Fruit fly (Drosophila melanogaster): ENCODE data around the gene CG32037.
A peak's percentile ranks its signal among the peaks of the same experiment; 100 is the strongest.

Gene CG32037

DNA sequence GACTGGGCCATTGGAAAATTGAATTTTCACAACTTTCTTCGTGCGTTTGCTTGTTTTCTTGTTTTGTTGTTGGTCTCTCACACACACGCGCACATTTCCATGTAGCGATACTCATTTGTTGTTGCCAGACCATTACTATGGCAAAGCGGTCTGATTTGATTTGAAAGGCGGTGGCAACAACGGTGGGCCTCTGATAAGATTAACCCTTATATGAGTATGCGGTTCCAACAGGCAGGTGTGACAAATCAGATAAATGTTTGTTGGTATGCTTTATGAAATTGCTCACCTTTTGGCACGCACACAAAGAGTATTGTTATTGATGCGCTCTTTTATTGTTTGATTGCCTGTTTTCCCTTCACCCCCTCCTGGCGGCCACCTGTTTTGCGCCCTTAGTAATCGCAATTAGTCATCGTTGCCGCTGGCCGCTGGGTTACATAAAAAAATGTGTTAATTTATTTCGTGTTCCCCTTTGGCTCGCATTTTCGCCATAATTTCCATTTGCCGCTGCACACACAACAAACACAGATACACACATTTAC is 44.7 kb downstream of the CG32037 start (continued):
- no peak for TF ChIP-seq Mes4 (GFP tag; optimal IDR thresholded peaks at IDR 0.05)
- TF ChIP-seq bsh (GFP tag; optimal IDR thresholded peaks at IDR 0.05), result no peak
- no peak for TF ChIP-seq crc (GFP tag; optimal IDR thresholded peaks at IDR 0.05)
- TF ChIP-seq NFAT (GFP tag; IDR thresholded peaks at IDR 0.05), result no peak
- TF ChIP-seq ftz-f1 (GFP tag; optimal IDR thresholded peaks at IDR 0.05), result no peak
- TF ChIP-seq unc-4 (GFP tag; IDR thresholded peaks at IDR 0.05; ENCODE audit: partially characterized antibody), result no peak; the same call in 1 of the 2 replicates
- no peak for TF ChIP-seq Atf6 (GFP tag; IDR thresholded peaks at IDR 0.05)
- peak; percentile 90 for TF ChIP-seq exex (tag; optimal IDR thresholded peaks at IDR 0.05)
- TF ChIP-seq bcd (GFP tag; optimal IDR thresholded peaks at IDR 0.05), result no peak
- peak; percentile 28 for TF ChIP-seq sqz (GFP tag; optimal IDR thresholded peaks at IDR 0.05)
- TF ChIP-seq twi (tag; optimal IDR thresholded peaks at IDR 0.05), result no peak
- TF ChIP-seq mam (GFP tag; optimal IDR thresholded peaks at IDR 0.05), result no peak
- TF ChIP-seq CG3407 (GFP tag; optimal IDR thresholded peaks at IDR 0.05), result no peak
- TF ChIP-seq ac (GFP tag; optimal IDR thresholded peaks at IDR 0.05), result no peak
- 0 out of 2 replicates have a peak, but pooled peaks have one; percentile 11 for TF ChIP-seq CG9932 (GFP tag; IDR thresholded peaks at IDR 0.05)
- TF ChIP-seq fru (optimal IDR thresholded peaks at IDR 0.05), result no peak
- no peak for TF ChIP-seq Dad (GFP tag; optimal IDR thresholded peaks at IDR 0.05)
- no peak for TF ChIP-seq jing (GFP tag; optimal IDR thresholded peaks at IDR 0.05)
- no peak for TF ChIP-seq CG4854 (GFP tag; optimal IDR thresholded peaks at IDR 0.05)
- no peak for TF ChIP-seq peb (GFP tag; IDR thresholded peaks at IDR 0.05)
- TF ChIP-seq ken (GFP tag; IDR thresholded peaks at IDR 0.05), result no peak
- TF ChIP-seq CG10565 (GFP tag; optimal IDR thresholded peaks at IDR 0.05), result no peak
- TF ChIP-seq hb (GFP tag; IDR thresholded peaks at IDR 0.05; ENCODE audit: partially characterized antibody), result no peak
- no peak for TF ChIP-seq CG3065 (GFP tag; optimal IDR thresholded peaks at IDR 0.05)
- no peak for TF ChIP-seq odd (GFP tag; optimal IDR thresholded peaks at IDR 0.05)
- TF ChIP-seq az2 (GFP tag; optimal IDR thresholded peaks at IDR 0.05), result no peak
- no peak for TF ChIP-seq CG11560 (tag; IDR thresholded peaks at IDR 0.05)
- no peak for TF ChIP-seq CG1233 (GFP tag; optimal IDR thresholded peaks at IDR 0.05)
- TF ChIP-seq CG14667 (GFP tag; IDR thresholded peaks at IDR 0.05), result no peak
- no peak for TF ChIP-seq pan (optimal IDR thresholded peaks at IDR 0.05)
- TF ChIP-seq pan (GFP tag; optimal IDR thresholded peaks at IDR 0.05 in 1 of 2, IDR thresholded peaks at IDR 0.05 in 1 of 2), result peak in 1 of 2 experiments; percentile 7
- peak; percentile 4 for TF ChIP-seq YL-1 (GFP tag; optimal IDR thresholded peaks at IDR 0.05)
- no peak for TF ChIP-seq aop (GFP tag; IDR thresholded peaks at IDR 0.05)
- peak; percentile 86 for TF ChIP-seq grn (GFP tag; optimal IDR thresholded peaks at IDR 0.05)
- no peak for TF ChIP-seq CG34422 (GFP tag; IDR thresholded peaks at IDR 0.05)
- no peak for TF ChIP-seq trh (GFP tag; optimal IDR thresholded peaks at IDR 0.05)
- no peak for TF ChIP-seq CG33213 (GFP tag; optimal IDR thresholded peaks at IDR 0.05)
- TF ChIP-seq CG7963 (GFP tag; IDR thresholded peaks at IDR 0.05; ENCODE audit: partially characterized antibody), result 0 out of 3 replicates have a peak, but pooled peaks have one; percentile 22
- peak; percentile 89 for TF ChIP-seq D (optimal IDR thresholded peaks at IDR 0.05)
- no peak for TF ChIP-seq D (GFP tag; optimal IDR thresholded peaks at IDR 0.05)
- TF ChIP-seq CG6689 (GFP tag; IDR thresholded peaks at IDR 0.05), result no peak
- TF ChIP-seq CG43689 (GFP tag; IDR thresholded peaks at IDR 0.05), result no peak
- TF ChIP-seq dmrt99B (tag; optimal IDR thresholded peaks at IDR 0.05), result no peak
- TF ChIP-seq CG12769 (tag; optimal IDR thresholded peaks at IDR 0.05), result no peak
- TF ChIP-seq kni (GFP tag; optimal IDR thresholded peaks at IDR 0.05), result no peak
- TF ChIP-seq CG14965 (GFP tag; optimal IDR thresholded peaks at IDR 0.05; ENCODE audit: borderline replicate concordance), result no peak
- peak; percentile 49 for TF ChIP-seq sug (tag; optimal IDR thresholded peaks at IDR 0.05)
- no peak for TF ChIP-seq Ssrp (tag; optimal IDR thresholded peaks at IDR 0.05)
- no peak for TF ChIP-seq Atf3 (GFP tag; optimal IDR thresholded peaks at IDR 0.05)
- no peak for TF ChIP-seq tap (tag; optimal IDR thresholded peaks at IDR 0.05)
- TF ChIP-seq abd-A (tag; optimal IDR thresholded peaks at IDR 0.05), result peak; percentile 24
- TF ChIP-seq CG18262 (tag; optimal IDR thresholded peaks at IDR 0.05), result no peak

Measured in whole organism, embryonic.